Fruit fly (Drosophila melanogaster): ENCODE results near the gene GILT1.

The GILT1 gene

dm6 chr3R:13364175-13365174 lies 37.2 kb downstream of the GILT1 start, which contains the start of gene Dic1 (continued):
- TF ChIP-seq ewg (GFP tag; optimal IDR thresholded peaks at IDR 0.05): peak; percentile 93
- peak; percentile 95 for TF ChIP-seq Max (GFP tag; optimal IDR thresholded peaks at IDR 0.05)
- TF ChIP-seq B-H1 (GFP tag; IDR thresholded peaks at IDR 0.05): peak; percentile 82
- no peak for TF ChIP-seq Dref (GFP tag; IDR thresholded peaks at IDR 0.05)
- peak in 1 of 3 experiments; percentile 97 for TF ChIP-seq lola (GFP tag; optimal IDR thresholded peaks at IDR 0.05)
- TF ChIP-seq MBD-R2 (GFP tag; IDR thresholded peaks at IDR 0.05): peak; percentile 84
- peak; percentile 98 for TF ChIP-seq CG13424 (tag; optimal IDR thresholded peaks at IDR 0.05)
- peak; percentile 74 for TF ChIP-seq CG5953 (GFP tag; IDR thresholded peaks at IDR 0.05)
- peak; percentile 87 for TF ChIP-seq CG14014 (GFP tag; IDR thresholded peaks at IDR 0.05)
- TF ChIP-seq CG5245 (GFP tag; optimal IDR thresholded peaks at IDR 0.05): peak; percentile 95
- TF ChIP-seq CG10979 (tag; optimal IDR thresholded peaks at IDR 0.05): peak; percentile 99
- peak; percentile 69 for TF ChIP-seq MTF-1 (GFP tag; optimal IDR thresholded peaks at IDR 0.05; ENCODE audit: borderline replicate concordance)
- TF ChIP-seq CG6654 (GFP tag; optimal IDR thresholded peaks at IDR 0.05): peak; percentile 90
- TF ChIP-seq CG10543 (GFP tag; optimal IDR thresholded peaks at IDR 0.05): peak; percentile 98
- TF ChIP-seq scrt (GFP tag; optimal IDR thresholded peaks at IDR 0.05): peak; percentile 96
- peak; percentile 95 for TF ChIP-seq zfh2 (GFP tag; optimal IDR thresholded peaks at IDR 0.05)
- no peak for TF ChIP-seq knrl (GFP tag; IDR thresholded peaks at IDR 0.05; ENCODE audit: partially characterized antibody)
- peak; percentile 84 for TF ChIP-seq dm (GFP tag; optimal IDR thresholded peaks at IDR 0.05)
- TF ChIP-seq Sry-β (GFP tag; optimal IDR thresholded peaks at IDR 0.05): peak; percentile 63
- peak; percentile 84 for TF ChIP-seq CG7271 (tag; optimal IDR thresholded peaks at IDR 0.05)
- peak; percentile 86 for TF ChIP-seq Ada2b (GFP tag; IDR thresholded peaks at IDR 0.05)
- peak; percentile 87 for TF ChIP-seq CG14050 (GFP tag; IDR thresholded peaks at IDR 0.05)
- TF ChIP-seq CG11504 (tag; optimal IDR thresholded peaks at IDR 0.05): peak; percentile 98
- peak; percentile 98 for TF ChIP-seq CG18599 (GFP tag; optimal IDR thresholded peaks at IDR 0.05)
- TF ChIP-seq Hr3 (GFP tag; optimal IDR thresholded peaks at IDR 0.05): peak; percentile 96
- peak; percentile 70 for TF ChIP-seq cas (GFP tag; IDR thresholded peaks at IDR 0.05)
- TF ChIP-seq CG8089 (GFP tag; optimal IDR thresholded peaks at IDR 0.05): peak; percentile 77
- TF ChIP-seq CG17186 (GFP tag; optimal IDR thresholded peaks at IDR 0.05): peak; percentile 80
- TF ChIP-seq ems (GFP tag; optimal IDR thresholded peaks at IDR 0.05): peak; percentile 82
- TF ChIP-seq CG42726 (GFP tag; IDR thresholded peaks at IDR 0.05; ENCODE audit: partially characterized antibody): peak; percentile 51; the same call in 1 of the 2 replicates
- TF ChIP-seq CG2712 (tag; optimal IDR thresholded peaks at IDR 0.05): peak; percentile 96
- TF ChIP-seq prd (optimal IDR thresholded peaks at IDR 0.05): no peak
- peak; percentile 92 for TF ChIP-seq prd (GFP tag; IDR thresholded peaks at IDR 0.05)
- peak; percentile 94 for TF ChIP-seq fd3F (GFP tag; optimal IDR thresholded peaks at IDR 0.05)
- TF ChIP-seq CG4730 (GFP tag; IDR thresholded peaks at IDR 0.05): peak; percentile 81
- TF ChIP-seq ERR (GFP tag; optimal IDR thresholded peaks at IDR 0.05): peak; percentile 32
- TF ChIP-seq trh (GFP tag; optimal IDR thresholded peaks at IDR 0.05): peak; percentile 82
- peak; percentile 93 for TF ChIP-seq YL-1 (GFP tag; optimal IDR thresholded peaks at IDR 0.05)
- peak; percentile 90; the same call in 3 of the 4 replicates for TF ChIP-seq chinmo (GFP tag; IDR thresholded peaks at IDR 0.05; ENCODE audit: partially characterized antibody)
- peak; percentile 89 for TF ChIP-seq stc (GFP tag; IDR thresholded peaks at IDR 0.05)
- peak; percentile 84 for TF ChIP-seq ab (GFP tag; optimal IDR thresholded peaks at IDR 0.05)
- TF ChIP-seq CG3995 (GFP tag; optimal IDR thresholded peaks at IDR 0.05): peak; percentile 74
- TF ChIP-seq CG9876 (GFP tag; optimal IDR thresholded peaks at IDR 0.05): peak; percentile 84
- peak; percentile 97 for TF ChIP-seq Spps (tag; optimal IDR thresholded peaks at IDR 0.05)
- peak; percentile 98 for TF ChIP-seq Sox102F (GFP tag; optimal IDR thresholded peaks at IDR 0.05)
- peak; percentile 85 to 96 for TF ChIP-seq bsh (GFP tag; optimal IDR thresholded peaks at IDR 0.05)
- no peak for TF ChIP-seq nerfin-2 (GFP tag; IDR thresholded peaks at IDR 0.05; ENCODE audit: partially characterized antibody)
